Worm (Caenorhabditis elegans) whole organism, midembryonic: ENCODE results near the gene nlp-69.

Experiments used
- T22C8.4 ChIP-seq: fragments of 200-800 bp; sonication (Bioruptor generic); IDR thresholded peaks from 2 replicates; pipeline ENCODE4 v1.3.6; 2022; ENCODE audit warnings: missing genetic modification characterization, missing compliant biosample characterization
- flt-1 ChIP-seq: fragments of 200-800 bp; sonication (Bioruptor generic); IDR thresholded peaks from 2 replicates; pipeline ENCODE4 v1.3.6; 2022; ENCODE audit warnings: missing genetic modification characterization, missing compliant biosample characterization
- klf-2 ChIP-seq: fragments of 200-800 bp; sonication (Bioruptor generic); conservative IDR thresholded peaks from 2 replicates; pipeline ENCODE4 v1.3.6; 2022; ENCODE audit warnings: missing genetic modification reagents, missing genetic modification characterization, missing compliant biosample characterization
- med-1 ChIP-seq: sonication (generic microtip); optimal IDR thresholded peaks from 2 replicates; lab custom pipeline; 2017; ENCODE audit warnings: missing genetic modification characterization, mild to moderate bottlenecking, missing compliant biosample characterization, antibody characterized with exemption, missing genetic modification reagents; ENCODE audit not compliant: insufficient read depth
- tab-1 ChIP-seq: fragments of 200-800 bp; sonication (Bioruptor generic); IDR thresholded peaks from 2 replicates; pipeline ENCODE4 v1.3.6; 2022; ENCODE audit warnings: missing genetic modification characterization, missing compliant biosample characterization
- ztf-23 ChIP-seq: fragments of 200-800 bp; sonication (Bioruptor generic); IDR thresholded peaks from 2 replicates; pipeline ENCODE4 v1.3.6; 2022; ENCODE audit warnings: missing genetic modification reagents, missing genetic modification characterization, missing compliant biosample characterization
- ztf-29 ChIP-seq: fragments of 200-800 bp; sonication (Bioruptor generic); IDR thresholded peaks from 2 replicates; pipeline ENCODE4 v1.3.6; 2022; ENCODE audit warnings: missing genetic modification reagents, missing genetic modification characterization, missing compliant biosample characterization

DNA sequence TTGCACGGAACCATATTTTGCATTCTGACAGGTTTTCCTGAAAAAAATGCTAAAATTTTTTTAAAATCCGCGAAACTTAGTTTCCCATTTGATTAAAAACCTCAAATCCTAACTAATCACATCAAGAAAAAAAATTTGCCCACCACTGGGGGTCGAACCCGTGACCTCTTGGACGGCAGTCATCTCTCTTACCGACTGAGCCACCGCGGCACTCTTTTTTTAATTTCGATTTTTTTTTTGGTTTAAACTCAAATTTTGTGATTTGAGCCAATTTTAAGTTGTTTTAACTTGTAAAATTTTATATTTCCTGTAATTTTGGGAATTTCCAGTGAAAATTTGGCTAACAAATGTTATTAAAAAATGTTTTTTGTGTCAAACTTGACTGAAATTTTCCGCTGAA, 25.0 kb upstream of the nlp-69 start:
- no peak for TF ChIP-seq T22C8.4 (GFP tag; lab: Robert Waterston, UW)
- no peak for TF ChIP-seq med-1 (GFP tag; lab: Kevin White, UChicago)
- no peak for TF ChIP-seq flt-1
- TF ChIP-seq tab-1 (GFP tag; lab: Robert Waterston, UW) = no peak
- TF ChIP-seq ztf-23 (GFP tag; lab: Robert Waterston, UW) = no peak
- no peak for TF ChIP-seq ztf-29 (GFP tag; lab: Robert Waterston, UW)
- TF ChIP-seq klf-2 = no peak
